Worm (Caenorhabditis elegans) whole organism, early embryonic: ENCODE measurements around the gene nspc-17.

ENCODE experiments used
- ama-1 ChIP-seq: fragments of 150-350 bp; optimal IDR thresholded peaks from 2 replicates; lab custom pipeline; 2014
- hnd-1 ChIP-seq: sonication (generic microtip); optimal IDR thresholded peaks from 2 replicates; lab custom pipeline; 2016; ENCODE audit warnings: missing genetic modification characterization, missing compliant biosample characterization
- tbx-11 ChIP-seq: fragments of 200-800 bp; sonication (Bioruptor generic); IDR thresholded peaks from 2 replicates; pipeline ENCODE4 v1.3.6; 2022; ENCODE audit warnings: missing genetic modification characterization, missing compliant biosample characterization

DNA sequence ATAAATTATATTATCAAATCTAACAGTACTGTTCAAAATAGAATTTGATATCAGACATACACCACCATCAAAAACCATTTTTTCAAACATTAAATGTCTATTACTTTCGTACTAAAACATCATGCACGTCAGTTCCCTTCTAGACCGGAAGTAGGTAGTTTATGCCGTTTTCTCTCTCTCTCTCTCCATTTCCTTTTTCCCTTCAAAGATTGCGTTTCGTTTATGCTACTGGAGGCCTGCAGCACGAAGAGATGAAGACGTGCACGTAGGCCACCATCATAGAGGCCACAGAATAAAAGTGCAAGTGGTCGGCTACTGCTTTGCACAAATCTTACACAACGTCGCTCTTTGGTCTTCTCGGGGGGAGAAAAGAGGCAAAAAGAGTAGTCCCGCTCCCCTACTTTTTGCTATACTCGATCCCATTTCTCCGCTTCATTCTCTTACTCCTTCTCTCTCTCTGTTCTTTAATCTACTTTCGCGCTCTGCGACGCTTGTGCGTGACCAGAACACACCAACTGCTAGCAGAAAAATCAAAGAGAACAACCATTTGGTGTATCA is 36.5 kb upstream of the nspc-17 start:
- TF ChIP-seq hnd-1 (tag; lab: Kevin White, UChicago) (no peak), ama-1 (lab: Kevin White, UChicago) (no peak), tbx-11 (no peak)
